Worm (Caenorhabditis elegans): ENCODE measurements around the gene egg-2.

The egg-2 gene

DNA sequence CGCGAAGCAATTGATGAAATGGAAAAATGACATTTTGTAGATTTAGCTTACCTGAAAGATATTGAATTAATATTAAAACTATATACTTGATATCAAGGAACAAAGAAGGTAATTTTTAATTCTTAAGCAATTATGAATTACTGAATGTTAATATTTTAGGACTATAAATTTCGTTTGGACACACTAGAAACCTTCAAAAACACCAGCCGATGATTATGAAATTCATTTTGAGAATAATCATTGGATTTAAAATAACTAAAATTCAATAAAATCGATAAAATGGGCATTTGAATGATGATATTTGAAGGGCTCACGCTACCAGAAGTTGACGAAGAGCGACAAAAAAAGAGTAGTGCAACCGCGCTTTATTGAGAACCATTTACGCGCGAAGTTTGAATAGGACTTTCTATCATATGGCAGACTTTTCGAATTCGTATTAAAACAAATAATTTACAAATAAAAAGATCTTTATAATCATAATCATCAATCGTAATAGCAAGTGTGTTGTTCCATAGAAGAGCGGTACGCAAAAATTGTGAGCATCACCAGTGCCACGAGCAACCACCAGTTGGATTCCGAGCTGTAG lies 13.5 kb upstream of the egg-2 start, which contains the start of gene ZK418.5 (continued):
- TF ChIP-seq Y116A8C.19 (tag; optimal IDR thresholded peaks at IDR 0.05; ENCODE audit: borderline replicate concordance), result no peak
- no peak for TF ChIP-seq nhr-76 (tag; optimal IDR thresholded peaks at IDR 0.05)
- no peak for TF ChIP-seq alr-1 (tag; optimal IDR thresholded peaks at IDR 0.05; ENCODE audit: borderline replicate concordance)
- TF ChIP-seq nhr-12 (tag; optimal IDR thresholded peaks at IDR 0.05), result no peak
- TF ChIP-seq lin-39 (tag; optimal IDR thresholded peaks at IDR 0.05), result peak; percentile 15
- peak in 1 of 2 experiments; percentile 11 for TF ChIP-seq mdl-1 (tag; optimal IDR thresholded peaks at IDR 0.05)
- no peak for TF ChIP-seq egl-27 (tag; optimal IDR thresholded peaks at IDR 0.05)
- no peak for TF ChIP-seq ztf-4 (tag; optimal IDR thresholded peaks at IDR 0.05)
- no peak for TF ChIP-seq fkh-4 (tag; optimal IDR thresholded peaks at IDR 0.05; ENCODE audit: borderline replicate concordance)
- TF ChIP-seq blmp-1 (tag; optimal IDR thresholded peaks at IDR 0.05), result peak; percentile 6
- TF ChIP-seq hlh-4 (tag; optimal IDR thresholded peaks at IDR 0.05), result no peak
- TF ChIP-seq C04F5.9 (tag; optimal IDR thresholded peaks at IDR 0.05), result no peak
- no peak for TF ChIP-seq vab-15 (tag; optimal IDR thresholded peaks at IDR 0.05)
- TF ChIP-seq nhr-84 (tag; optimal IDR thresholded peaks at IDR 0.05), result no peak
- no peak for TF ChIP-seq ceh-8 (GFP tag; optimal IDR thresholded peaks at IDR 0.05)
- TF ChIP-seq grh-1 (GFP tag; IDR thresholded peaks at IDR 0.05), result no peak
- TF ChIP-seq nhr-237 (tag; optimal IDR thresholded peaks at IDR 0.05), result no peak
- peak; percentile 48 for TF ChIP-seq nhr-20 (tag; optimal IDR thresholded peaks at IDR 0.05)
- TF ChIP-seq nhr-77 (tag; optimal IDR thresholded peaks at IDR 0.05), result no peak
- no peak for TF ChIP-seq hlh-17 (GFP tag; optimal IDR thresholded peaks at IDR 0.05; ENCODE audit: borderline replicate concordance)
- no peak for TF ChIP-seq sox-4 (tag; optimal IDR thresholded peaks at IDR 0.05)
- TF ChIP-seq aha-1 (tag; optimal IDR thresholded peaks at IDR 0.05), result no peak
- TF ChIP-seq lin-14 (GFP tag; optimal IDR thresholded peaks at IDR 0.05), result no peak
- TF ChIP-seq unc-130 (tag; optimal IDR thresholded peaks at IDR 0.05), result no peak
- TF ChIP-seq pag-3 (tag; optimal IDR thresholded peaks at IDR 0.05; ENCODE audit: borderline replicate concordance, insufficient read depth), result no peak
- TF ChIP-seq nhr-71 (tag; optimal IDR thresholded peaks at IDR 0.05), result peak; percentile 70
- peak; percentile 79 for TF ChIP-seq C16A3.4 (tag; optimal IDR thresholded peaks at IDR 0.05)
- TF ChIP-seq zag-1 (tag; optimal IDR thresholded peaks at IDR 0.05), result no peak
- peak; percentile 45 for TF ChIP-seq nhr-90 (tag; optimal IDR thresholded peaks at IDR 0.05; ENCODE audit: poor library complexity)
- peak; percentile 36 for TF ChIP-seq unc-86 (tag; optimal IDR thresholded peaks at IDR 0.05)
- TF ChIP-seq efl-1 (optimal IDR thresholded peaks at IDR 0.05), result peak; percentile 97 to 99
- peak; percentile 97 to 100 for TF ChIP-seq efl-1 (GFP tag; optimal IDR thresholded peaks at IDR 0.05 in 1 of 2)

ce11 chrIII:7072452-7072851 lies 12.1 kb upstream of the egg-2 start, which contains the start of gene lin-37:
TSS of gene lin-37 (minus strand) at chrIII:7072552.
- TF ChIP-seq lin-14 (GFP tag; optimal IDR thresholded peaks at IDR 0.05) (no peak), sup-37 (GFP tag; optimal IDR thresholded peaks at IDR 0.05) (no peak), lin-15B (tag; optimal IDR thresholded peaks at IDR 0.05) (no peak)

DNA sequence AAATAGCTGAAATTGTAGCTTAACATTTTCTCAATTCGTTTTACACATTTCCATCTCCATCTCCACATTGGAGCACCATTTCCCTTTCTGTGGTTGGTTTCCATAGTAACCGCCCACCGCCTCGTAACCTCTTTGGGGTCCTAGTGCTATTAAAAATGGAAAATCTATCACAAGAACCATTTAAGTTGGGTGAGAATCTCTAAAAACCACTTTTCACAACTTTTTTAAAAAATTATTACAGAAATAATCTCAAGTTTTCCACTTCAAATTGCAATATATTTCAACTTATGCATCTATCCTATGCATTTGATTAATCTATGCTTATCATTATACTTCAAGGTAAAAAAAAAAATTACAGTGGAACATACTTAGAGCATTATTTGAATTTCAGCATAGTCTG lies 9.6 kb upstream of the egg-2 start, which contains the start of gene tmem-17:
TSS of gene tmem-17 (plus strand) at position 301 of the 400 bp plus-strand sequence.
- TF ChIP-seq hlh-4 (tag; optimal IDR thresholded peaks at IDR 0.05) (no peak), C34B4.2 (tag; optimal IDR thresholded peaks at IDR 0.05) (no peak), nhr-84 (tag; optimal IDR thresholded peaks at IDR 0.05) (no peak), nhr-20 (tag; optimal IDR thresholded peaks at IDR 0.05) (no peak), sptf-1 (tag; optimal IDR thresholded peaks at IDR 0.05) (no peak), nhr-12 (tag; optimal IDR thresholded peaks at IDR 0.05) (no peak), dsc-1 (tag; optimal IDR thresholded peaks at IDR 0.05) (no peak), fos-1 (tag; optimal IDR thresholded peaks at IDR 0.05) (no peak), nhr-76 (tag; optimal IDR thresholded peaks at IDR 0.05) (no peak), lin-39 (tag; optimal IDR thresholded peaks at IDR 0.05) (no peak), unc-86 (tag; optimal IDR thresholded peaks at IDR 0.05) (no peak), unc-30 (tag; optimal IDR thresholded peaks at IDR 0.05) (no peak), dpl-1 (GFP tag; optimal IDR thresholded peaks at IDR 0.05) (no peak), zag-1 (tag; optimal IDR thresholded peaks at IDR 0.05) (no peak)

Data from whole organism, L1 larva.